Comparison of ENCODE assay signal across 2 worm cellular contexts in the genomic region with DNA sequence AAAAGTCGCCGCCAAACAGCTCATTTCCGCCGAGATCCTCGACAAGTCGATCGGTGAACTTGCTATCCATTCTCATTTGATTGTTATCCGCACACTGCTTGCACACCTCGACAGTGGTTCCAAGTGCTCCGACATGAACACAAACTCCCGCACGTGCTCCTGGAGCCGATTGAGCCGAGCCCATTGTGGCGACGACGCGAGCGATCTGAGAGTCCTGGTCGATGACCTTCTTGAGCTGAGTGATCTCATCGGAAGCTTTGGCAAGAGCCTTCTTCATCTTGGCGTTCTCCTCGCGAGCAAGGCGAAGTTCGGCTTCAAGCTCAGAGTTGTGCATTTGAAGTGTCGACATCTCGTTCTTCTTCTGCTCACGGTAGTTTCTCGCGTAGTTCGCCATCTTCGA.
TF ChIP-seq lines count a peak whose summit lies in the region.

No protein-coding gene starts in this region.

TF ChIP-seq in whole organism, L4 larva, 104 proteins besides CTCF, POLR2A, EP300 and RAD21:
- no peak for TF ChIP-seq madf-9 (GFP tag; conservative IDR thresholded peaks at IDR 0.05; lab: Robert Waterston, UW)
- 0 out of 2 replicates have a peak, but pooled peaks have one; percentile 5 for TF ChIP-seq ZK337.2 (GFP tag; IDR thresholded peaks at IDR 0.05; lab: Robert Waterston, UW)
- 0 out of 2 replicates have a peak, but pooled peaks have one; percentile 46 for TF ChIP-seq T26A8.4 (GFP tag; IDR thresholded peaks at IDR 0.05; lab: Robert Waterston, UW)
- no peak for TF ChIP-seq nhr-77 (tag; optimal IDR thresholded peaks at IDR 0.05; lab: Kevin White, UChicago)
- TF ChIP-seq Y105C5A.15 (GFP tag; IDR thresholded peaks at IDR 0.05; lab: Robert Waterston, UW) = no peak
- peak; percentile 85 for TF ChIP-seq set-16 (GFP tag; IDR thresholded peaks at IDR 0.05; lab: Robert Waterston, UW)
- TF ChIP-seq aha-1 (tag; lab: Kevin White, UChicago) = peak; percentile 32

TF ChIP-seq in whole organism, young adult, 124 proteins besides CTCF, POLR2A, EP300 and RAD21:
- no peak for TF ChIP-seq hmg-20 (GFP tag; IDR thresholded peaks at IDR 0.05; lab: Robert Waterston, UW)
- TF ChIP-seq C17E4.6 (GFP tag; IDR thresholded peaks at IDR 0.05; lab: Robert Waterston, UW) = no peak
- no peak for TF ChIP-seq akir-1 (GFP tag; optimal IDR thresholded peaks at IDR 0.05; lab: Kevin White, UChicago)
- TF ChIP-seq nfyb-1 (GFP tag; IDR thresholded peaks at IDR 0.05; lab: Robert Waterston, UW) = no peak
- TF ChIP-seq cebp-2 (GFP tag; IDR thresholded peaks at IDR 0.05; lab: Robert Waterston, UW) = no peak
- no peak for TF ChIP-seq ceh-100 (GFP tag; IDR thresholded peaks at IDR 0.05; lab: Robert Waterston, UW)
- no peak for TF ChIP-seq attf-6 (GFP tag; IDR thresholded peaks at IDR 0.05; lab: Robert Waterston, UW)
- no peak for TF ChIP-seq snpc-4 (GFP tag; optimal IDR thresholded peaks at IDR 0.05; lab: Kevin White, UChicago)
- TF ChIP-seq snpc-4 (tag; optimal IDR thresholded peaks at IDR 0.05; lab: Kevin White, UChicago) = no peak
- TF ChIP-seq sea-2 (GFP tag; IDR thresholded peaks at IDR 0.05; lab: Robert Waterston, UW) = no peak
- no peak for TF ChIP-seq ama-1 (optimal IDR thresholded peaks at IDR 0.05; lab: Kevin White, UChicago)
- TF ChIP-seq ama-1 (GFP tag; optimal IDR thresholded peaks at IDR 0.05; lab: Kevin White, UChicago) = no peak
- no peak for TF ChIP-seq rcor-1 (GFP tag; IDR thresholded peaks at IDR 0.05; lab: Robert Waterston, UW)
- no peak for TF ChIP-seq lsl-1 (GFP tag; optimal IDR thresholded peaks at IDR 0.05; lab: Kevin White, UChicago)
- no peak for TF ChIP-seq Y67H2A.10 (GFP tag; conservative IDR thresholded peaks at IDR 0.05; lab: Robert Waterston, UW)
- peak; percentile 32; the same call in 1 of the 2 replicates for TF ChIP-seq B0336.3 (GFP tag; IDR thresholded peaks at IDR 0.05; lab: Robert Waterston, UW)
- TF ChIP-seq F23B12.7 (tag; optimal IDR thresholded peaks at IDR 0.05; lab: Kevin White, UChicago; ENCODE audit: insufficient read depth) = no peak
- TF ChIP-seq mxl-1 (tag; optimal IDR thresholded peaks at IDR 0.05; lab: Kevin White, UChicago) = no peak
- no peak for TF ChIP-seq T07F8.4 (tag; optimal IDR thresholded peaks at IDR 0.05; lab: Kevin White, UChicago)
- no peak for TF ChIP-seq ccch-3 (GFP tag; optimal IDR thresholded peaks at IDR 0.05; lab: Kevin White, UChicago)
- TF ChIP-seq zfh-2 (GFP tag; conservative IDR thresholded peaks at IDR 0.05; lab: Robert Waterston, UW) = peak; percentile 80
- peak; percentile 24; the same call in 1 of the 2 replicates for TF ChIP-seq madf-6 (GFP tag; IDR thresholded peaks at IDR 0.05; lab: Robert Waterston, UW)
- TF ChIP-seq ceh-91 (GFP tag; IDR thresholded peaks at IDR 0.05; lab: Robert Waterston, UW) = no peak
- TF ChIP-seq Y79H2A.3 (GFP tag; conservative IDR thresholded peaks at IDR 0.05; lab: Robert Waterston, UW) = no peak
- no peak for TF ChIP-seq nhr-179 (tag; optimal IDR thresholded peaks at IDR 0.05; lab: Kevin White, UChicago)
- no peak for TF ChIP-seq tbx-9 (tag; optimal IDR thresholded peaks at IDR 0.05; lab: Kevin White, UChicago; ENCODE audit: borderline replicate concordance)
- no peak for TF ChIP-seq F57C9.4 (tag; optimal IDR thresholded peaks at IDR 0.05; lab: Kevin White, UChicago)
- no peak for TF ChIP-seq pbrm-1 (GFP tag; IDR thresholded peaks at IDR 0.05; lab: Robert Waterston, UW)
- no peak for TF ChIP-seq mes-4 (tag; optimal IDR thresholded peaks at IDR 0.05; lab: Kevin White, UChicago)
TF ChIP-seq in whole organism, young adult: peak in this region for 3.
